Fruit fly (Drosophila melanogaster) whole organism, prepupa: ENCODE measurements around the gene CG13408.

Source experiments
- CG10631 ChIP-seq: fragments of 200-800 bp; sonication (Bioruptor generic); optimal IDR thresholded peaks from 2 replicates; lab custom pipeline; 2016; ENCODE audit warnings: missing biosample characterization, missing genetic modification characterization
- CG11902 ChIP-seq: fragments of 200-800 bp; sonication (Bioruptor generic); optimal IDR thresholded peaks from 3 replicates; lab custom pipeline; 2016; ENCODE audit warnings: missing biosample characterization, missing genetic modification characterization
- CG1621 ChIP-seq: fragments of 200-800 bp; sonication (Bioruptor generic); optimal IDR thresholded peaks from 3 replicates; lab custom pipeline; 2018; ENCODE audit warnings: missing biosample characterization, mild to moderate bottlenecking, missing genetic modification characterization
- CG31627 ChIP-seq: fragments of 200-800 bp; sonication (Bioruptor generic); optimal IDR thresholded peaks from 3 replicates; lab custom pipeline; 2016; ENCODE audit warnings: missing biosample characterization, missing genetic modification characterization
- CG32006 ChIP-seq: fragments of 200-800 bp; sonication (Bioruptor generic); optimal IDR thresholded peaks from 3 replicates; lab custom pipeline; 2017; ENCODE audit warnings: missing biosample characterization, mild to moderate bottlenecking, missing genetic modification characterization
- CG3919 ChIP-seq: fragments of 200-800 bp; sonication (Bioruptor generic); optimal IDR thresholded peaks from 3 replicates; lab custom pipeline; 2016; ENCODE audit warnings: missing biosample characterization, missing genetic modification characterization
- CG6276 ChIP-seq: fragments of 200-800 bp; sonication (Bioruptor generic); optimal IDR thresholded peaks from 2 replicates; lab custom pipeline; 2017; ENCODE audit warnings: missing biosample characterization, mild to moderate bottlenecking, missing genetic modification characterization
- CG9139 ChIP-seq: fragments of 200-800 bp; sonication (Bioruptor generic); optimal IDR thresholded peaks from 3 replicates; lab custom pipeline; 2017; ENCODE audit warnings: missing biosample characterization, mild to moderate bottlenecking, missing genetic modification characterization
- Eip75B ChIP-seq: fragments of 200-800 bp; sonication (Bioruptor generic); optimal IDR thresholded peaks from 3 replicates; lab custom pipeline; 2016; ENCODE audit warnings: missing biosample characterization, missing genetic modification characterization
- Ets21C ChIP-seq: fragments of 200-800 bp; sonication (Bioruptor generic); optimal IDR thresholded peaks from 3 replicates; lab custom pipeline; 2016; ENCODE audit warnings: missing biosample characterization, missing genetic modification characterization
- Hr38 ChIP-seq: sonication (Bioruptor generic); optimal IDR thresholded peaks from 2 replicates; lab custom pipeline; 2016; ENCODE audit warnings: missing biosample characterization, missing genetic modification characterization
- Sox14 ChIP-seq: fragments of 200-800 bp; sonication (Bioruptor generic); optimal IDR thresholded peaks from 3 replicates; lab custom pipeline; 2016; ENCODE audit warnings: missing biosample characterization, missing genetic modification characterization
- fd85E ChIP-seq: fragments of 200-800 bp; sonication (Bioruptor generic); optimal IDR thresholded peaks from 3 replicates; lab custom pipeline; 2016; ENCODE audit warnings: missing biosample characterization, missing genetic modification characterization

DNA sequence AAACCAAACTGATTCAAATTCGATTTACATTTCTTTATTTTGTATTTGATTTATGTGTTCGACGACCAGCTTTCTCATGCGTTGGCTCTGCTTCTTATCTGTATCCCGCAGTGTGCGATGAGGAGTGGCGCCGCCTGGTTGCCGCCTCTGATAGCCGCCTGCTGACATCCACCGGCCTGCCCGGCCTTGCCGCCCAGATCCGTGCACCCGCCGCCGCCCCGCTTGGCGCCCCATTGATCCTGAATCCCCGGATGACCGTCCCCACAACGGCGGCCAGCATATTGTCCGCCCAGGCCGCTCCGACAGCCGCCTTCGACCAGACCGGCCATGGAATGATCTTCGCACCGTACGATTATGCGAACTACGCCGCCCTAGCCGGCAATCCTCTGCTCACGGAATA is 8.6 kb upstream of the CG13408 start:
- TF ChIP-seq CG11902 (no peak), CG6276 (GFP tag; lab: Kevin White, UChicago) (no peak), Eip75B (GFP tag; lab: Kevin White, UChicago) (no peak), CG1621 (no peak), CG3919 (GFP tag; lab: Kevin White, UChicago) (no peak), Sox14 (GFP tag; lab: Kevin White, UChicago) (no peak), CG31627 (GFP tag; lab: Kevin White, UChicago) (no peak), Hr38 (GFP tag; lab: Kevin White, UChicago) (no peak), fd85E (GFP tag; lab: Kevin White, UChicago) (no peak), CG9139 (GFP tag; lab: Kevin White, UChicago) (no peak), CG10631 (GFP tag; lab: Kevin White, UChicago) (no peak), CG32006 (no peak), Ets21C (GFP tag; lab: Kevin White, UChicago) (no peak)
